Fruit fly (Drosophila melanogaster): Measurements from ENCODE around the gene CG32533.

Gene CG32533

DNA sequence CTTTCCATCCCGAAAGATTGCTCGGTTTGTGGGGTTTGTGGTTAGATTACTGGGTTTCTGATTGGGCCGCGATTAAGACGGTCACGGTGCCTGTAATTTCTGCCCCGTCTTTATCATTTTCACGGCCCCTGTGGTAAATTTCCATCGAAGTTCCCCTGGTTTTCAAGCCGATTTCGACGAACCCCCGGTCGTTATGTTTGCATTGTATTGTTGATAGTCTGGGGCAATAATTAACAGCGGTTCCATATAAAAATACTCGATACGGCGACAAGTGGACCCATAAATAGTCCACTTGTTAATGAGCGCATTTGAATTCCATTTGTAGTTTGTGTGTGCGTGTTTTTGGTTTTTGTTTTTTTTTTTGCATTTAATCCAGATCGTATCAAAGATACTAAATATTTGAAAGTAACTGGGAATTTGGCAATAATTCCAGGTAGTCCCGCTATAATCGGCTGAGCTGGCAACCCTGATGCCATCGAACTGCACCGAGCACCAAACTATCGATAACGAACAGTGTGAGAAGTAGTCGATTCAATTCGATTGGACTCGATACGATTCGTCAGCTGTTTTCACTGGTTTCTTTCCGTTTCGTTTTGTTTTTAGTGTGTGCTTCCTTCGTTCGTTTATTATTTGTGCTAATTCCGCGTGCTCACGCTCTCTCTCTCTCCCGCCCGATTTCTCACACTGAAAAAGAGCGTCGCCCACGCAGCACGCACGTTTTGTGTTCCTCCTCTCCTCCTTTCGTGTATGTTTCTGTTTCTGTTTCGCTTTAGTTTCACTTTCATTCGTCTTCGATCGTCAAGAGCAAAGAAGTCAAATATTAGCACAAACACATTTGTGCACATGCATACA lies 26.3 kb upstream of the CG32533 start (continued):
- peak; percentile 30; the same call in 1 of the 2 replicates for TF ChIP-seq CG11085 (GFP tag; IDR thresholded peaks at IDR 0.05)
- TF ChIP-seq nerfin-2 (GFP tag; IDR thresholded peaks at IDR 0.05; ENCODE audit: partially characterized antibody), result peak; percentile 68; the same call in 1 of the 2 replicates
- TF ChIP-seq br (optimal IDR thresholded peaks at IDR 0.05), result no peak
- TF ChIP-seq CG3995 (GFP tag; optimal IDR thresholded peaks at IDR 0.05), result peak; percentile 77
- no peak for TF ChIP-seq CG3407 (GFP tag; optimal IDR thresholded peaks at IDR 0.05)
- TF ChIP-seq tna (GFP tag; IDR thresholded peaks at IDR 0.05; ENCODE audit: partially characterized antibody), result peak; percentile 64
- peak; percentile 39 for TF ChIP-seq CG9215 (GFP tag; IDR thresholded peaks at IDR 0.05)
- TF ChIP-seq CG9797 (GFP tag; optimal IDR thresholded peaks at IDR 0.05), result peak; percentile 47
- no peak for TF ChIP-seq CG31388 (GFP tag; optimal IDR thresholded peaks at IDR 0.05)
- no peak for TF ChIP-seq CG1233 (GFP tag; optimal IDR thresholded peaks at IDR 0.05)
- peak; percentile 64 for TF ChIP-seq inv (GFP tag; IDR thresholded peaks at IDR 0.05; ENCODE audit: partially characterized antibody)
- TF ChIP-seq Rfx (GFP tag; IDR thresholded peaks at IDR 0.05), result peak; percentile 55
- peak; percentile 87 for TF ChIP-seq stwl (tag; optimal IDR thresholded peaks at IDR 0.05)
- 0 out of 2 replicates have a peak, but pooled peaks have one; percentile 49 for TF ChIP-seq rib (GFP tag; IDR thresholded peaks at IDR 0.05)
- peak in 1 of 2 experiments; percentile 66 for TF ChIP-seq tll (GFP tag; optimal IDR thresholded peaks at IDR 0.05)
- peak; percentile 20 for TF ChIP-seq CG18619 (GFP tag; optimal IDR thresholded peaks at IDR 0.05)
- peak; percentile 1 for TF ChIP-seq CG33213 (GFP tag; optimal IDR thresholded peaks at IDR 0.05)
- TF ChIP-seq CG10654 (GFP tag; optimal IDR thresholded peaks at IDR 0.05), result no peak
- no peak for TF ChIP-seq Fer2 (tag; optimal IDR thresholded peaks at IDR 0.05)
- TF ChIP-seq klu (GFP tag; IDR thresholded peaks at IDR 0.05), result 0 out of 2 replicates have a peak, but pooled peaks have one; percentile 20
- TF ChIP-seq dimm (GFP tag; IDR thresholded peaks at IDR 0.05), result no peak
- TF ChIP-seq Gsc (GFP tag; IDR thresholded peaks at IDR 0.05), result no peak
- TF ChIP-seq HmgZ (tag; optimal IDR thresholded peaks at IDR 0.05), result peak; percentile 41
- peak; percentile 50 for TF ChIP-seq CG10543 (GFP tag; optimal IDR thresholded peaks at IDR 0.05)
- TF ChIP-seq lov (optimal IDR thresholded peaks at IDR 0.05), result no peak
- TF ChIP-seq lov (GFP tag; IDR thresholded peaks at IDR 0.05), result no peak
- TF ChIP-seq mam (GFP tag; optimal IDR thresholded peaks at IDR 0.05), result peak; percentile 49

DNA sequence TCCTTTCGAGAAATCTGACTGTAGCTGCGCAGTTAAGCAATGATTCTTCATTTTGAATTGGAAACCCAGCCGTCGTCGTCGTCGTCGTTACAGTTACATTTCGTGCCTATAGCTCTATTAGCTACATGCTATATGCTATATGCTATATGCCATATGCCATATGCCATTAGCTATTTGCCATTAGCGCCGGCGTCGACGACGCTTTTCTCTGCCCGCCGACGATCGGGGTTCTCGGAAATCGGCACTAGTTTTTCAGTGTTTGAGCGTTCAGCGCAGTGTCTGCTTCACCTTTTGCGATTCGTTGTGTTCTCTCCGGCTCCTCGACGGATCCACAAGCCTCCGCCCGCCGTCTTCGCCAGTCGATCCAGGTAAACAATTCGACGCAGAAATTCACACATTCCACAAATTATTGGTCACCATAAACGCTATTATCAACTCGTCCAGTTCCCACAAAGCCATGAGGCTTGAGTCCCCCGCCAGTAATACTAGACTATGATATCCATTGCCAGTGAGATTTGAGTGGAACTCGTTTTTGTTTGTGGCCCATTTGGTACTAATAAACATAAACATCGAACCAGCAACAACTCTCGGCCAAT lies 25.1 kb upstream of the CG32533 start:
- TF ChIP-seq danr (GFP tag; IDR thresholded peaks at IDR 0.05) (no peak), Adf1 (GFP tag; IDR thresholded peaks at IDR 0.05) (peak; percentile 59; the same call in 1 of the 2 replicates), CG32532 (GFP tag; IDR thresholded peaks at IDR 0.05) (0 out of 2 replicates have a peak, but pooled peaks have one; percentile 36), CG34224 (GFP tag; IDR thresholded peaks at IDR 0.05; ENCODE audit: partially characterized antibody) (peak; percentile 12; the same call in 1 of the 3 replicates), H2.0 (GFP tag; IDR thresholded peaks at IDR 0.05) (no peak), Dip3 (GFP tag; optimal IDR thresholded peaks at IDR 0.05) (no peak), CG10543 (GFP tag; optimal IDR thresholded peaks at IDR 0.05) (peak; percentile 60), Nf-YB (GFP tag; optimal IDR thresholded peaks at IDR 0.05) (no peak), unc-4 (GFP tag; IDR thresholded peaks at IDR 0.05; ENCODE audit: partially characterized antibody) (0 out of 2 replicates have a peak, but pooled peaks have one; percentile 16), tio (GFP tag; optimal IDR thresholded peaks at IDR 0.05) (no peak), CG33557 (GFP tag; optimal IDR thresholded peaks at IDR 0.05) (no peak), rib (GFP tag; IDR thresholded peaks at IDR 0.05) (no peak), CG12299 (tag; optimal IDR thresholded peaks at IDR 0.05) (no peak), CG12769 (tag; optimal IDR thresholded peaks at IDR 0.05) (peak; percentile 49), sug (tag; optimal IDR thresholded peaks at IDR 0.05) (peak; percentile 18), Dbx (GFP tag; IDR thresholded peaks at IDR 0.05) (no peak), Max (GFP tag; optimal IDR thresholded peaks at IDR 0.05) (no peak), bbx (GFP tag; IDR thresholded peaks at IDR 0.05; ENCODE audit: partially characterized antibody) (no peak), Fer2 (tag; optimal IDR thresholded peaks at IDR 0.05) (no peak), sd (tag; optimal IDR thresholded peaks at IDR 0.05) (peak; percentile 91), CG8290 (GFP tag; optimal IDR thresholded peaks at IDR 0.05) (no peak), CG8290 (tag; optimal IDR thresholded peaks at IDR 0.05) (peak in 1 of 2 experiments; percentile 5), Side (GFP tag; optimal IDR thresholded peaks at IDR 0.05) (no peak), nau (GFP tag; optimal IDR thresholded peaks at IDR 0.05) (no peak)
